Worm (Caenorhabditis elegans) whole organism, young adult: ENCODE data around the gene C33D3.5.

Experiments used
- F22D6.2 ChIP-seq: sonication (generic microtip); optimal IDR thresholded peaks from 2 replicates; lab custom pipeline; 2016; ENCODE audit warnings: mild to moderate bottlenecking, missing genetic modification characterization, missing compliant biosample characterization
- F33H1.4 ChIP-seq: fragments of 200-800 bp; sonication (Bioruptor generic); IDR thresholded peaks from 2 replicates; pipeline ENCODE4 v1.3.6; 2022; ENCODE audit warnings: missing genetic modification reagents, missing genetic modification characterization, missing compliant biosample characterization
- F55B11.4 ChIP-seq: sonication (generic microtip); optimal IDR thresholded peaks from 2 replicates; lab custom pipeline; 2016; ENCODE audit warnings: missing compliant biosample characterization, missing genetic modification characterization, borderline replicate concordance; ENCODE audit not compliant: insufficient read depth
- F57C9.4 ChIP-seq: sonication (generic microtip); optimal IDR thresholded peaks from 2 replicates; lab custom pipeline; 2017; ENCODE audit warnings: mild to moderate bottlenecking, missing genetic modification characterization, missing compliant biosample characterization
- K11D2.4 ChIP-seq: fragments of 200-800 bp; sonication (Bioruptor generic); IDR thresholded peaks from 2 replicates; pipeline ENCODE4 v1.3.6; 2022; ENCODE audit warnings: missing genetic modification reagents, missing genetic modification characterization, missing compliant biosample characterization
- aptf-2 ChIP-seq: fragments of 200-800 bp; sonication (Bioruptor generic); conservative IDR thresholded peaks from 2 replicates; pipeline ENCODE4 v1.3.6; 2022; ENCODE audit warnings: missing genetic modification reagents, missing genetic modification characterization, missing compliant biosample characterization
- aptf-3 ChIP-seq: fragments of 200-800 bp; sonication (Bioruptor generic); IDR thresholded peaks from 2 replicates; pipeline ENCODE4 v1.3.6; 2022; ENCODE audit warnings: missing genetic modification characterization, missing compliant biosample characterization
- atf-7 ChIP-seq: sonication (generic microtip); optimal IDR thresholded peaks from 2 replicates; lab custom pipeline; 2017; ENCODE audit warnings: mild to moderate bottlenecking, missing genetic modification characterization, missing compliant biosample characterization
- ceh-27 ChIP-seq: fragments of 200-800 bp; sonication (Bioruptor generic); optimal IDR thresholded peaks from 2 replicates; lab custom pipeline; 2018; ENCODE audit warnings: mild to moderate bottlenecking, missing genetic modification characterization, moderate library complexity, missing compliant biosample characterization
- ceh-79 ChIP-seq: sonication (generic microtip); optimal IDR thresholded peaks from 2 replicates; lab custom pipeline; 2017; ENCODE audit warnings: mild to moderate bottlenecking, missing genetic modification characterization, missing compliant biosample characterization
- efl-1 ChIP-seq: fragments of 150-350 bp; optimal IDR thresholded peaks from 2 replicates; lab custom pipeline; 2014; ENCODE audit warnings: missing biosample characterization, missing genetic modification reagents, missing genetic modification characterization
- egrh-3 ChIP-seq: fragments of 200-800 bp; sonication (Bioruptor generic); IDR thresholded peaks from 2 replicates; pipeline ENCODE4 v1.3.6; 2022; ENCODE audit warnings: missing genetic modification reagents, missing genetic modification characterization, missing compliant biosample characterization
- fkh-3 ChIP-seq: sonication (generic microtip); optimal IDR thresholded peaks from 2 replicates; lab custom pipeline; 2016; ENCODE audit warnings: mild to moderate bottlenecking, missing genetic modification characterization, missing compliant biosample characterization
- gei-17 ChIP-seq: fragments of 200-800 bp; sonication (Bioruptor generic); optimal IDR thresholded peaks from 2 replicates; lab custom pipeline; 2018; ENCODE audit warnings: mild to moderate bottlenecking, missing genetic modification characterization, missing compliant biosample characterization
- him-1 ChIP-seq: sonication (generic microtip); optimal IDR thresholded peaks from 2 replicates; lab custom pipeline; 2016; ENCODE audit warnings: missing genotype, missing genetic modification reagents, missing genetic modification characterization, missing compliant biosample characterization
- hlh-26 ChIP-seq: fragments of 200-800 bp; sonication (Bioruptor generic); conservative IDR thresholded peaks from 2 replicates; pipeline ENCODE4 v1.3.6; 2022; ENCODE audit warnings: missing genetic modification reagents, missing genetic modification characterization, missing compliant biosample characterization
- hrde-1 ChIP-seq: sonication (generic microtip); optimal IDR thresholded peaks from 2 replicates; lab custom pipeline; 2016; ENCODE audit warnings: missing genetic modification characterization, mild to moderate bottlenecking, missing compliant biosample characterization, moderate library complexity, missing genotype, missing genetic modification reagents, borderline replicate concordance
- hsf-1 ChIP-seq: fragments of 200-800 bp; sonication (Bioruptor generic); IDR thresholded peaks from 2 replicates; pipeline ENCODE4 v1.3.6; 2022; ENCODE audit warnings: missing genetic modification reagents, missing genetic modification characterization, missing compliant biosample characterization
- let-607 ChIP-seq, 2 experiments: fragments of 200-800 bp in 1 of 2; sonication (Bioruptor generic) in 1 of 2; sonication (generic microtip) in 1 of 2; optimal IDR thresholded peaks; 2 replicates each; lab custom pipeline; 2016 to 2018; ENCODE audit warnings: mild to moderate bottlenecking in 2 of 2, missing compliant biosample characterization in 2 of 2, missing genetic modification characterization in 2 of 2, moderate library complexity in 2 of 2, missing genotype in 1 of 2
- lin-26 ChIP-seq: fragments of 200-800 bp; sonication (Bioruptor generic); IDR thresholded peaks from 2 replicates; pipeline ENCODE4 v1.3.6; 2022; ENCODE audit warnings: missing genetic modification reagents, missing genetic modification characterization, missing compliant biosample characterization
- lin-54 ChIP-seq: fragments of 200-800 bp; sonication (Bioruptor generic); optimal IDR thresholded peaks from 2 replicates; lab custom pipeline; 2018; ENCODE audit warnings: mild to moderate bottlenecking, missing genetic modification characterization, missing compliant biosample characterization
- lir-1 ChIP-seq: fragments of 200-800 bp; sonication (Bioruptor generic); conservative IDR thresholded peaks from 2 replicates; pipeline ENCODE4 v1.3.6; 2022; ENCODE audit warnings: missing genetic modification reagents, missing genetic modification characterization, missing compliant biosample characterization
- madf-8 ChIP-seq: fragments of 200-800 bp; sonication (Bioruptor generic); conservative IDR thresholded peaks from 2 replicates; pipeline ENCODE4 v1.3.6; 2022; ENCODE audit warnings: missing genetic modification reagents, missing genetic modification characterization, missing compliant biosample characterization
- nfya-1 ChIP-seq: sonication (generic microtip); optimal IDR thresholded peaks from 2 replicates; lab custom pipeline; 2017; ENCODE audit warnings: antibody characterized with exemption, missing compliant biosample characterization, missing genetic modification characterization, borderline replicate concordance; ENCODE audit not compliant: insufficient read depth
- nfyb-1 ChIP-seq: fragments of 200-800 bp; sonication (Bioruptor generic); IDR thresholded peaks from 2 replicates; pipeline ENCODE4 v1.3.6; 2022; ENCODE audit warnings: missing genetic modification reagents, missing genetic modification characterization, missing compliant biosample characterization
- nhr-80 ChIP-seq: sonication (generic microtip); optimal IDR thresholded peaks from 2 replicates; lab custom pipeline; 2016; ENCODE audit warnings: missing genetic modification characterization, missing compliant biosample characterization
- pbrm-1 ChIP-seq: fragments of 200-800 bp; sonication (Bioruptor generic); IDR thresholded peaks from 2 replicates; pipeline ENCODE4 v1.3.6; 2022; ENCODE audit warnings: missing genetic modification reagents, missing genetic modification characterization, missing compliant biosample characterization
- rec-8 ChIP-seq, 2 experiments: sonication (generic microtip); optimal IDR thresholded peaks; 2 replicates each; lab custom pipeline; 2016; ENCODE audit warnings: mild to moderate bottlenecking in 2 of 2, missing genetic modification characterization in 2 of 2, missing genetic modification reagents in 2 of 2, missing genotype in 2 of 2, missing biosample characterization in 1 of 2, missing compliant biosample characterization in 1 of 2, moderate library complexity in 1 of 2
- repo-1 ChIP-seq: sonication (generic microtip); optimal IDR thresholded peaks from 2 replicates; lab custom pipeline; 2017; ENCODE audit warnings: mild to moderate bottlenecking, missing genetic modification characterization, missing compliant biosample characterization
- snpc-1.1 ChIP-seq: sonication (generic microtip); optimal IDR thresholded peaks from 2 replicates; lab custom pipeline; 2017; ENCODE audit warnings: missing genetic modification characterization, mild to moderate bottlenecking, missing compliant biosample characterization, antibody characterized with exemption, moderate library complexity, missing genotype, missing genetic modification reagents; ENCODE audit not compliant: insufficient read depth
- somi-1 ChIP-seq: fragments of 200-800 bp; sonication (Bioruptor generic); optimal IDR thresholded peaks from 2 replicates; lab custom pipeline; 2018; ENCODE audit warnings: mild to moderate bottlenecking, missing genetic modification characterization, missing compliant biosample characterization
- tbx-9 ChIP-seq: sonication (generic microtip); optimal IDR thresholded peaks from 2 replicates; lab custom pipeline; 2016; ENCODE audit warnings: borderline replicate concordance, missing genetic modification characterization, inconsistent platforms, missing compliant biosample characterization
- unc-62 ChIP-seq: fragments of 150-350 bp; optimal IDR thresholded peaks from 2 replicates; lab custom pipeline; 2014; ENCODE audit warnings: missing biosample characterization, missing genetic modification reagents, missing genetic modification characterization
- zfh-2 ChIP-seq: fragments of 200-800 bp; sonication (Bioruptor generic); conservative IDR thresholded peaks from 2 replicates; pipeline ENCODE4 v1.3.6; 2022; ENCODE audit warnings: missing genetic modification reagents, missing genetic modification characterization, missing compliant biosample characterization
- ztf-22 ChIP-seq: fragments of 200-800 bp; sonication (Bioruptor generic); optimal IDR thresholded peaks from 2 replicates; lab custom pipeline; 2018; ENCODE audit warnings: mild to moderate bottlenecking, missing genetic modification characterization, moderate library complexity, missing compliant biosample characterization
- ztf-25 ChIP-seq: fragments of 200-800 bp; sonication (Bioruptor generic); IDR thresholded peaks from 2 replicates; pipeline ENCODE4 v1.3.6; 2022; ENCODE audit warnings: missing genetic modification reagents, missing genetic modification characterization, missing compliant biosample characterization

Gene C33D3.5

DNA sequence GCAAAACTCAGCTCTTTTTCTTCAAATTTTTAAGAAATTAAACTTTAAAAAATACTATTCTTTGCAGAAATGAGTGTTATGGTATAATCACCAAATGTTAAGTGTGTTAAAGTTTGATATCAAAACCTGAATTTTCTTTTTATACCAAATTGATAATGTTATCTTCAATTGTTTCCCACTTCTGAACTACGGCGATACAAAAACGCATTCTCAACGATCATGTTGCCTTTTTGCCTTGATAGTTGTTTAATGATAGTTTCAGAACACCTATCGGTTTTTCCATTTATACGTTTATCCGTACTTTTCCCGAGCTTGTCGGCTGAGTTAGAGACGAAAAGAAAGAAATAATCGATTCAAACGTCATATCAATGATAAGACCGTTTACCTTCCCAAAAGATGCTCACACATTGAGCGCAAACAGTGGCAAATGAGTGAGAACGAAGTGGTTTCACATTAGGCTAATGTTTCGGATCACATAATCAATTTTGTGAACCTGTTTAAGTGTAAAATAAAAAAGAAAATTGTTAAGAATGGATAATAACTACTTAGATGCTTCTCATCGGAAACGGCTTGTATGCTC, 16.1 kb upstream of the C33D3.5 start, which contains the start of gene elt-4:
TSS of gene elt-4 (plus strand) at position 530 of the 580 bp plus-strand sequence.
- TF ChIP-seq nhr-80, result peak; percentile 51
- TF ChIP-seq ztf-22 (GFP tag; lab: Kevin White, UChicago), result no peak

DNA sequence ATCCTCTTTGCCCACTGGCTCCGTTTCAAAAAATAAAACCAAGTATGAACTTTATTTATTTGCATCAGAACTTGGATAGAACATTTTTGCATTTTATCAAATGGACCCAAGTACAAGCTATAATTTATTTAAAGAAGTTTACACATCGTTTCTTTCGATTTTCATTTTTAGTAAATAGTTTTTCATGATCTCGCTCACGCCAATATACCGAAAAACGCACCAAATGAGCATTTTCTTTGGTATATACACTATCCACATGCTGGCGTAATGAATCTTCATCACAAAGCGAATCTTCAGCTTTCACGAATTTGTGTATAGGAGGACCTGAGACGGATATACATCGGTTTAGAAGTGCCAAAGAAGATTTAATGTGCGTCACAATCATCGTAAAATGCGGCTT, 14.6 kb upstream of the C33D3.5 start, which contains the start of gene C39B10.7:
TSS of gene C39B10.7 (plus strand) at position 301 of the 400 bp plus-strand sequence.
- TF ChIP-seq ceh-27 (GFP tag; lab: Kevin White, UChicago) (no peak), F55B11.4 (tag; lab: Kevin White, UChicago) (no peak), him-1 (tag; lab: Kevin White, UChicago) (no peak), ceh-79 (tag; lab: Kevin White, UChicago) (no peak), K11D2.4 (no peak), tbx-9 (tag; lab: Kevin White, UChicago) (no peak), F22D6.2 (tag; lab: Kevin White, UChicago) (no peak), lin-54 (no peak), gei-17 (GFP tag; lab: Kevin White, UChicago) (no peak), snpc-1.1 (tag; lab: Kevin White, UChicago) (no peak), repo-1 (tag; lab: Kevin White, UChicago) (no peak), lir-1 (GFP tag; lab: Robert Waterston, UW) (no peak), hrde-1 (tag; lab: Kevin White, UChicago) (no peak), egrh-3 (GFP tag; lab: Robert Waterston, UW) (no peak), zfh-2 (GFP tag; lab: Robert Waterston, UW) (no peak), aptf-2 (GFP tag; lab: Robert Waterston, UW) (no peak), somi-1 (no peak), madf-8 (GFP tag; lab: Robert Waterston, UW) (no peak), hsf-1 (no peak), hlh-26 (GFP tag; lab: Robert Waterston, UW) (no peak)
- TF ChIP-seq, all 124 proteins: peak for 0

DNA sequence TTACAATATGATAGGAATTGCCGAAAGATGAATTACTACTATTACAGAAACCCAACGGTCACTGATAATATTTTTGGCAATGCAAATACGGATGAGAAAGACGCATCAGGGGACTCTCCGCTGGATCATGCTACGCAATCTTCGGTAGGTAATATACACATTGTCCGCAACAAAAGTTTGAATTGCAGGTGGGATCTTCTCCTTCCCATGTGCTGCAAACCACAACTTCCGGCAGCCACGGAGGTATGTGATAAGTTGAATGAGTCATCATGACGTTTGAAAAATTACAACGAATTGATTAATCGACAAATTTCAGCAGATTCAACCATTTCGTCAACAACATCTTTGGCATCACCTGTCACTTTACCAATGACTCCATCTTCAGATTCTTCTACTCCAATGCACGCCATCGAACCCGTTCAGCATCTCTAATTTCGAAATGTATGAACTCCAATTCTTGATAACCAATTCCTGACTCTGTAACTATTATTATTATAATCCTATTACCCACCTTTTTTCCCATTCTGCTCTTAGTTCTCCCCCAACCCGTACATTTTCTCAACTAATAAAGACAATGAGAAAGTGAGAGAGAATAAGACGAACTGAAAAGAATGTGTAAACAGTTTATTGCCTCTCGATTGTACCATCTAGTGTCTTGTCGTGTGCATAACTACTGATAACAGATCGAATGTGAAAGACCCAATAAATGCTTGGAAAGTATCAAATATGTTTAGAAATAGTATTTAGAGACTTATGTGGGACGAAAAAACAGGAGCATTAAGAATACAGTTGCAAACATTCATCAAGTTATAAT, 13.8 kb upstream of the C33D3.5 start:
- TF ChIP-seq F57C9.4 (no peak), nhr-80 (peak; percentile 90), atf-7 (tag; lab: Kevin White, UChicago) (no peak), fkh-3 (tag; lab: Kevin White, UChicago) (no peak)

DNA sequence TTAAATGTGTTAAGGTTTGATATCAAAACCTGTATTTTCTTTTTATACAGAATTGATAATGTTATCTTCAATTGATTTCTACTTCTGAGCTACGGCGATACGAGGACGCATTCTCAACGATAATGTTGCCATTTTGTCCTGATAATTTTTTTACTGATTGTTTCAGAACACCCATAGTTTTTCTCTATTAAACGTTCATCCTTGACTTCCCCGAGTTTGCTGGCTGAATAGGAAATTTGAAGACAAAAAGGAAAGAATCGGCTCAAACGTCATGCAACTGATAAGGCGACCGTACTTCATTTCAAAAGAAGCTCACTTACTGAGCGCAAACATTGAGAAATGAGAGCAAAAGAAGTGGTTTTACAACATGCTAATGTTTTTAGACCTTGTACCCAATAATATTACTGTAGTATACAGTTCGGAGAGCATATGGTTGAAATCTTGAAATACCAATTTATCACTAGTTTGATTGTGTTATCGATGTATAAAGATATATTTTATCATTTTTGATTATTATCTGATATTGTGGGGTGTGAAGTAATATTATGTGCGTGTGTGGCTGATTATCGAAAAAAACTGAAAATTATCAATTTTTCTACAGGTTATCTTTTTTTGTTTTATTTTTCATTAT, 11.9 kb upstream of the C33D3.5 start:
- TF ChIP-seq nhr-80 (peak; percentile 78), atf-7 (tag; lab: Kevin White, UChicago) (peak; percentile 52), zfh-2 (GFP tag; lab: Robert Waterston, UW) (no peak), lin-54 (no peak)

DNA sequence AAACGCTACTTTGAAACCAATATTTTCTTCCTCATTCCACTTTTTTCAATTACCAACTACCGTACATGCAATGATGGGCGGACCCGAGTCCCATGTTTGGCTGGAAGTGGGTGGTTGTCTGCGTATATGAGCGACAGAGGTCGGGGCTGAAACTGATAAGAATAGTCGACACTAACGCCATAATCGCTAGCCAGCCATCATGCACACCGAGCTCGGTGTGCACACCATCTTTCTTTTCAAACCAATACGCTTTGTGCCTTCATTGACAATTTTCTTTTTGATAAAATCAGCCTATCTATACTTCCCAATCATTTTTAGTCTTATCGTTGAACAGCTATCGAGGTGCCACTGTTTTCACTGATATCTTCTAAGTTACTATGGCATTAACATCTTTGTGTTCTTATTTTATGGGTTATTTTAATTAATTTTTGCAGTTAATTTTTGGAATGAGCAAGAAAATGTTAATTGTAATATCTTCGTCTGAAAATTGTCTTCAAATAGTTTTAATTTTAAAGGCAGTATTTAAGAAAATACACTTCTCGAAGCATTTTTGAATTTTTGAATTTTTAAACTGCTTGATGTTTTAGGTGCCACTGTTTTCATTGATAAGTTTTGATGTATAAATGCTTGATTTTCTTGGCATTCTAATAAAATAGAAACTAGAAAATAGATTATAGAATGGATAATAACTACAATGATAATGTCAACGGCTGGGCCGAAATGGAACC, 10.4 kb upstream of the C33D3.5 start, which contains the start of gene elt-2:
TSS of gene elt-2 (plus strand) at position 678 of the 728 bp plus-strand sequence.
- no peak for TF ChIP-seq lin-26 (GFP tag; lab: Robert Waterston, UW)
- TF ChIP-seq rec-8 (tag; optimal IDR thresholded peaks at IDR 0.05; lab: Kevin White, UChicago), result no peak
- TF ChIP-seq nfyb-1, result peak; percentile 65
- no peak for TF ChIP-seq efl-1
- TF ChIP-seq unc-62 (GFP tag; lab: Kevin White, UChicago), result no peak
- TF ChIP-seq F33H1.4 (GFP tag; lab: Robert Waterston, UW), result no peak
- no peak for TF ChIP-seq ztf-25 (GFP tag; lab: Robert Waterston, UW)
- TF ChIP-seq gei-17 (GFP tag; lab: Kevin White, UChicago), result no peak
- TF ChIP-seq nfya-1 (tag; lab: Kevin White, UChicago), result no peak
- TF ChIP-seq ztf-22 (GFP tag; lab: Kevin White, UChicago), result peak; percentile 86
- peak in 1 of 2 experiments; percentile 38 for TF ChIP-seq let-607 (tag; optimal IDR thresholded peaks at IDR 0.05; lab: Kevin White, UChicago)
- TF ChIP-seq aptf-3 (GFP tag; lab: Robert Waterston, UW), result no peak
- no peak for TF ChIP-seq pbrm-1 (GFP tag; lab: Robert Waterston, UW)
- TF ChIP-seq ceh-27 (GFP tag; lab: Kevin White, UChicago), result no peak
